Worm (Caenorhabditis elegans) whole organism, mixed stage, embryonic: Measurements from ENCODE around the gene F35H10.5.

ENCODE experiments used
- M03D4.4 ChIP-seq: sonication (generic microtip); optimal IDR thresholded peaks from 2 replicates; lab custom pipeline; 2017; ENCODE audit warnings: mild to moderate bottlenecking, missing genetic modification characterization, missing compliant biosample characterization
- bed-3 ChIP-seq: fragments of 200-800 bp; sonication (Bioruptor generic); optimal IDR thresholded peaks from 3 replicates; lab custom pipeline; 2018; ENCODE audit warnings: mild to moderate bottlenecking, missing genetic modification characterization, moderate library complexity, missing compliant biosample characterization
- blmp-1 ChIP-seq: fragments of 150-350 bp; optimal IDR thresholded peaks from 2 replicates; lab custom pipeline; 2014; ENCODE audit warnings: missing biosample characterization, missing genetic modification characterization
- ceh-39 ChIP-seq: fragments of 150-350 bp; optimal IDR thresholded peaks from 2 replicates; lab custom pipeline; 2014; ENCODE audit warnings: missing biosample characterization, missing genetic modification characterization
- ceh-43 ChIP-seq: fragments of 200-800 bp; sonication (Bioruptor generic); optimal IDR thresholded peaks from 2 replicates; lab custom pipeline; 2018; ENCODE audit warnings: mild to moderate bottlenecking, missing genetic modification characterization, moderate library complexity, missing compliant biosample characterization
- ceh-83 ChIP-seq: fragments of 200-800 bp; sonication (Bioruptor generic); optimal IDR thresholded peaks from 2 replicates; lab custom pipeline; 2018; ENCODE audit warnings: mild to moderate bottlenecking, missing genetic modification characterization, missing compliant biosample characterization
- ces-1 ChIP-seq: fragments of 150-350 bp; optimal IDR thresholded peaks from 2 replicates; lab custom pipeline; 2014; ENCODE audit warnings: missing biosample characterization, missing genetic modification reagents, missing genetic modification characterization
- drap-1 ChIP-seq: fragments of 200-800 bp; sonication (Bioruptor generic); optimal IDR thresholded peaks from 3 replicates; lab custom pipeline; 2018; ENCODE audit warnings: mild to moderate bottlenecking, missing genetic modification characterization, missing compliant biosample characterization
- elt-3 ChIP-seq: fragments of 150-350 bp; optimal IDR thresholded peaks from 2 replicates; lab custom pipeline; 2014; ENCODE audit warnings: missing biosample characterization, missing genetic modification characterization
- flh-1 ChIP-seq: fragments of 200-800 bp; sonication (Bioruptor generic); optimal IDR thresholded peaks from 2 replicates; lab custom pipeline; 2018; ENCODE audit warnings: mild to moderate bottlenecking, missing genetic modification characterization, moderate library complexity, missing compliant biosample characterization
- lin-13 ChIP-seq: fragments of 150-350 bp; optimal IDR thresholded peaks from 2 replicates; lab custom pipeline; 2014; ENCODE audit warnings: missing biosample characterization, missing genetic modification characterization
- lin-32 ChIP-seq: fragments of 200-800 bp; sonication (Bioruptor generic); optimal IDR thresholded peaks from 2 replicates; lab custom pipeline; 2018; ENCODE audit warnings: mild to moderate bottlenecking, missing genetic modification characterization, missing compliant biosample characterization
- lsy-2 ChIP-seq: fragments of 150-350 bp; optimal IDR thresholded peaks from 2 replicates; lab custom pipeline; 2014; ENCODE audit warnings: missing biosample characterization, missing genetic modification characterization
- mab-5 ChIP-seq: fragments of 150-350 bp; optimal IDR thresholded peaks from 2 replicates; lab custom pipeline; 2014; ENCODE audit warnings: missing biosample characterization, missing genetic modification characterization
- mep-1 ChIP-seq: fragments of 150-350 bp; optimal IDR thresholded peaks from 2 replicates; lab custom pipeline; 2017; ENCODE audit warnings: missing biosample characterization, missing genetic modification reagents, missing genetic modification characterization, inconsistent platforms
- mls-2 ChIP-seq: sonication (generic microtip); optimal IDR thresholded peaks from 2 replicates; lab custom pipeline; 2016; ENCODE audit warnings: mild to moderate bottlenecking, missing genetic modification characterization, moderate library complexity, missing compliant biosample characterization
- nhr-2 ChIP-seq: fragments of 150-350 bp; optimal IDR thresholded peaks from 2 replicates; lab custom pipeline; 2014; ENCODE audit warnings: missing biosample characterization, missing genetic modification characterization
- nhr-237 ChIP-seq: fragments of 150-350 bp; optimal IDR thresholded peaks from 2 replicates; lab custom pipeline; 2014; ENCODE audit warnings: missing biosample characterization, missing genetic modification characterization
- nhr-28 ChIP-seq: fragments of 150-350 bp; optimal IDR thresholded peaks from 2 replicates; lab custom pipeline; 2014; ENCODE audit warnings: missing biosample characterization, missing genetic modification characterization
- nhr-76 ChIP-seq: sonication (generic microtip); optimal IDR thresholded peaks from 2 replicates; lab custom pipeline; 2017; ENCODE audit warnings: missing biosample characterization, missing genetic modification characterization
- pha-4 ChIP-seq: fragments of 150-350 bp; optimal IDR thresholded peaks from 2 replicates; lab custom pipeline; 2018; ENCODE audit warnings: missing biosample characterization, missing genetic modification reagents, missing genetic modification characterization
- sem-2 ChIP-seq: fragments of 200-800 bp; sonication (Bioruptor generic); optimal IDR thresholded peaks from 2 replicates; lab custom pipeline; 2018; ENCODE audit warnings: mild to moderate bottlenecking, missing genetic modification characterization, missing compliant biosample characterization
- snpc-4 ChIP-seq: fragments of 150-350 bp; optimal IDR thresholded peaks from 2 replicates; lab custom pipeline; 2014; ENCODE audit warnings: missing biosample characterization, missing genetic modification characterization
- sptf-1 ChIP-seq: sonication (generic microtip); optimal IDR thresholded peaks from 2 replicates; lab custom pipeline; 2017; ENCODE audit warnings: mild to moderate bottlenecking, missing genetic modification characterization, moderate library complexity, missing compliant biosample characterization
- tbx-8 ChIP-seq: fragments of 200-800 bp; sonication (Bioruptor generic); optimal IDR thresholded peaks from 2 replicates; lab custom pipeline; 2018; ENCODE audit warnings: mild to moderate bottlenecking, missing genetic modification characterization, moderate library complexity, missing compliant biosample characterization
- unc-120 ChIP-seq: sonication (generic microtip); optimal IDR thresholded peaks from 2 replicates; lab custom pipeline; 2017; ENCODE audit warnings: missing genetic modification characterization, missing compliant biosample characterization; ENCODE audit not compliant: poor library complexity, severe bottlenecking
- unc-39 ChIP-seq: fragments of 150-350 bp; optimal IDR thresholded peaks from 2 replicates; lab custom pipeline; 2014; ENCODE audit warnings: missing biosample characterization, missing genetic modification characterization
- unc-62 ChIP-seq: fragments of 150-350 bp; optimal IDR thresholded peaks from 2 replicates; lab custom pipeline; 2014; ENCODE audit warnings: missing biosample characterization, missing genetic modification reagents, missing genetic modification characterization
- zip-8 ChIP-seq: fragments of 150-350 bp; optimal IDR thresholded peaks from 2 replicates; lab custom pipeline; 2014; ENCODE audit warnings: missing biosample characterization, missing genetic modification characterization
- ztf-11 ChIP-seq: fragments of 150-350 bp; optimal IDR thresholded peaks from 2 replicates; lab custom pipeline; 2014; ENCODE audit warnings: missing biosample characterization, missing genetic modification characterization

Gene F35H10.5

DNA sequence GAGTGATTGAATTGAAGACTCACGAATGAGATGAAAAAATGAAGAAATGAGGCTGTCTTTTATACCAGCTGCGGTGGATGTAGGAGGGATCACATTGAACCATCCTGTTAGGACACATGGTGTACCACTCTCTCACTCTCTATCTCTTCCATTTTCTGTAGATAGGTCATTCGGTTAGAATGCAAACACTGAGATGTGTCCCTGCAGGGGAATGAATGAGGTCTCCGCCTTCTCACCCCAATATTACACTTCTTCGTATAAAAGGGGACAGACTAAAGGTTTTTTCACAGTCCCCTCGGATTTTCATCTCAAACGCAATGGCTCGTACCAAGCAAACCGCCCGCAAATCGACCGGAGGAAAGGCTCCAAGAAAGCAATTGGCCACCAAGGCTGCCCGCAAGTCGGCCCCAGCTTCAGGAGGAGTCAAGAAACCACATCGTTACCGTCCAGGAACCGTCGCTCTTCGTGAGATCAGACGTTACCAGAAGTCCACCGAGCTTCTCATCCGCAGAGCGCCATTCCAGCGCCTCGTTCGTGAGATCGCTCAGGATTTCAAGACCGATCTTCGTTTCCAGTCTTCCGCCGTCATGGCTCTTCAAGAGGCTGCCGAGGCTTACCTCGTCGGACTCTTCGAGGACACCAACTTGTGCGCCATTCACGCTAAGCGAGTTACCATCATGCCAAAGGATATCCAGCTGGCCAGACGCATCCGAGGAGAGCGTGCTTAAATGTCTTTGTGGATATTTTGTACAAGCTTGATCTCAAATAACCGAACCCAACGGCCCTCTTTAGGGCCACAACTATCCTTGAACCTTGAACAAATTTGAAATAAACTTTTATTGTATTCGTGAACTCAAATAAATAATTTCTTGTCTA, 33.7 kb downstream of the F35H10.5 start, which contains the start of gene his-32 (continued):
- TF ChIP-seq snpc-4 (tag; lab: Kevin White, UChicago) (no peak), M03D4.4 (tag; lab: Kevin White, UChicago) (peak; percentile 75), nhr-2 (tag; lab: Kevin White, UChicago) (peak; percentile 76)

- TF ChIP-seq pha-4 (tag; lab: Kevin White, UChicago) (no peak), lin-13 (tag; lab: Kevin White, UChicago) (no peak), mep-1 (tag; lab: Kevin White, UChicago) (no peak), unc-120 (tag; lab: Kevin White, UChicago) (no peak), unc-39 (tag; lab: Kevin White, UChicago) (no peak), sem-2 (GFP tag; lab: Kevin White, UChicago) (no peak), nhr-76 (tag; lab: Kevin White, UChicago) (no peak), tbx-8 (GFP tag; lab: Kevin White, UChicago) (no peak), sptf-1 (tag; lab: Kevin White, UChicago) (no peak), M03D4.4 (tag; lab: Kevin White, UChicago) (no peak), mab-5 (tag; lab: Kevin White, UChicago) (no peak), snpc-4 (tag; lab: Kevin White, UChicago) (no peak), ces-1 (no peak), drap-1 (GFP tag; lab: Kevin White, UChicago) (no peak), nhr-2 (tag; lab: Kevin White, UChicago) (no peak), ceh-39 (no peak), nhr-28 (no peak), lsy-2 (tag; lab: Kevin White, UChicago) (no peak), nhr-237 (tag; lab: Kevin White, UChicago) (no peak), mls-2 (tag; lab: Kevin White, UChicago) (no peak)
These were observed 39.1 kb downstream of the F35H10.5 start, which contains the start of gene lgc-6 for ce11 chrIV:8339636-8340035. Gene lgc-6, plus strand, starts transcription at chrIV:8339936.

- TF ChIP-seq M03D4.4 (tag; lab: Kevin White, UChicago) (no peak), ceh-39 (no peak), blmp-1 (tag; lab: Kevin White, UChicago) (no peak), ceh-83 (GFP tag; lab: Kevin White, UChicago) (no peak), zip-8 (tag; lab: Kevin White, UChicago) (no peak), unc-120 (tag; lab: Kevin White, UChicago) (no peak), lsy-2 (tag; lab: Kevin White, UChicago) (no peak), nhr-76 (tag; lab: Kevin White, UChicago) (no peak), unc-39 (tag; lab: Kevin White, UChicago) (no peak), lin-32 (no peak), sem-2 (GFP tag; lab: Kevin White, UChicago) (no peak), unc-62 (no peak), sptf-1 (tag; lab: Kevin White, UChicago) (no peak), ceh-43 (no peak), mls-2 (tag; lab: Kevin White, UChicago) (no peak), bed-3 (GFP tag; lab: Kevin White, UChicago) (no peak), ztf-11 (tag; lab: Kevin White, UChicago) (no peak), tbx-8 (GFP tag; lab: Kevin White, UChicago) (no peak)
These were observed 41.8 kb downstream of the F35H10.5 start, which contains the start of gene lgc-5 for ce11 chrIV:8342385-8342784. Gene lgc-5, plus strand, starts transcription at chrIV:8342685.

DNA sequence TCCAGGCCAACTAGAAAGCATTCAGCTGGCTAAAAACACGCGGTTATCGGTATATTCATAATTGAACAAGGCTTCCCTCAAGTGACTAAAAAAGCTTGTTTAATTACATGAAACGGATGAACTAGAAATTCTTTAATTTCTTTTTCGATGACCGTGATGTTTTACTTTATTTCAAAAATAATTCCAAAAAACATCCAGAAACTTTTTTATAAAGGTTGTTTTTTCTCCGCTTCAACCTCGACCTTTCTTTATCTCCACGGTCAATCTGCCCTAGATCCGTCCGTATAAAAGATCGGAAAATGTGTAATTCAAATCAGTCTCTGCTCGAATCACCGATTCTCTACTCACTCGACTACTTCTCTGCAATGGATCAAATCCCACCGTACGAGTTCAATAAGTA, 45.0 kb downstream of the F35H10.5 start, which contains the start of gene F17E9.5:
Gene F17E9.5, plus strand, starts transcription at position 301 of the 400 bp plus-strand sequence.
- no peak for TF ChIP-seq lsy-2 (tag; lab: Kevin White, UChicago)
- TF ChIP-seq mep-1 (tag; lab: Kevin White, UChicago) = no peak
- no peak for TF ChIP-seq nhr-76 (tag; lab: Kevin White, UChicago)
- TF ChIP-seq nhr-2 (tag; lab: Kevin White, UChicago) = no peak
- no peak for TF ChIP-seq sem-2 (GFP tag; lab: Kevin White, UChicago)
- no peak for TF ChIP-seq elt-3 (tag; lab: Kevin White, UChicago)

- TF ChIP-seq ceh-39 (no peak), lin-13 (tag; lab: Kevin White, UChicago) (no peak), sptf-1 (tag; lab: Kevin White, UChicago) (no peak), unc-120 (tag; lab: Kevin White, UChicago) (no peak), flh-1 (GFP tag; lab: Kevin White, UChicago) (no peak), nhr-28 (no peak), nhr-2 (tag; lab: Kevin White, UChicago) (no peak), mep-1 (tag; lab: Kevin White, UChicago) (no peak), ztf-11 (tag; lab: Kevin White, UChicago) (no peak), unc-39 (tag; lab: Kevin White, UChicago) (no peak), pha-4 (tag; lab: Kevin White, UChicago) (no peak)
These were observed 46.5 kb downstream of the F35H10.5 start, which contains the start of the genes F17E9.18 and F17E9.15 for ce11 chrIV:8347051-8347450. Gene F17E9.18, minus strand, starts transcription at chrIV:8347151. Gene F17E9.15, plus strand, starts transcription at chrIV:8347418.
